Fruit fly (Drosophila melanogaster) S2 (cell line): ENCODE measurements around the gene hd.

Experiments
- CG8478 ChIP-seq: fragments of >200 bp; optimal IDR thresholded peaks from 2 replicates; lab custom pipeline; 2018
- CTCF ChIP-seq, 2 experiments: fragments of >200 bp; optimal IDR thresholded peaks; 2 replicates each; lab custom pipeline; 2018

Gene hd

dm6 chr3R:5374720-5375119 is at the start of gene hd, which contains the start of gene CG14667:
TSS of gene hd (minus strand) at chr3R:5374962.
TSS of gene CG14667 (plus strand) at chr3R:5375022.
- TF ChIP-seq CG8478 (lab: Kevin White, UChicago): no peak
- TF ChIP-seq CTCF (optimal IDR thresholded peaks at IDR 0.05; lab: Kevin White, UChicago): no peak

DNA sequence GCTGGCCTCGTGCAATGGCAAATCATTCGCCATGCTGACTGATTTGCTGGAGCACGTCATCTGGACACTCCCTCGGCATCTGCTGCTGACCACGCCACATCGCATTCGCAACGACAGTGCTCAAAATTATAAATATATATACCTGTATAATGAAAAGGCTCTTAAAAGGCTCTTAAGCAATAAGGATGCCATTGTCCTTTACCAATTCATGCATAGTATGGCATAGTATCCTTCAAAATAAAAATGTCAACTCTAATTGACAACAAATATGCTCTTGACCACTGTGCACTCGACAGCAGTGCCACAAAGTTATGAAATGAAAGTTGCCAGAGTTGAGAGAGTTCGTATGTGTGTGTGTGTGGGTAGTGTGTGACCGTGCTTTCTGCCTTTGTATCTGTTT is 47.4 kb upstream of the hd start:
- no peak for TF ChIP-seq CG8478 (lab: Kevin White, UChicago)
- no peak for TF ChIP-seq CTCF (optimal IDR thresholded peaks at IDR 0.05; lab: Kevin White, UChicago)

dm6 chr3R:5420454-5420853 is 45.7 kb upstream of the hd start:
- no peak for TF ChIP-seq CTCF (optimal IDR thresholded peaks at IDR 0.05; lab: Kevin White, UChicago)
- TF ChIP-seq CG8478 (lab: Kevin White, UChicago): no peak

- TF ChIP-seq CG8478 (lab: Kevin White, UChicago): no peak
- TF ChIP-seq CTCF (optimal IDR thresholded peaks at IDR 0.05; lab: Kevin White, UChicago): no peak
Measured at dm6 chr3R:5414147-5414748, 39.5 kb upstream of the hd start, which contains the start of gene CG14669. TSS of gene CG14669 (plus strand) at chr3R:5414527.

DNA sequence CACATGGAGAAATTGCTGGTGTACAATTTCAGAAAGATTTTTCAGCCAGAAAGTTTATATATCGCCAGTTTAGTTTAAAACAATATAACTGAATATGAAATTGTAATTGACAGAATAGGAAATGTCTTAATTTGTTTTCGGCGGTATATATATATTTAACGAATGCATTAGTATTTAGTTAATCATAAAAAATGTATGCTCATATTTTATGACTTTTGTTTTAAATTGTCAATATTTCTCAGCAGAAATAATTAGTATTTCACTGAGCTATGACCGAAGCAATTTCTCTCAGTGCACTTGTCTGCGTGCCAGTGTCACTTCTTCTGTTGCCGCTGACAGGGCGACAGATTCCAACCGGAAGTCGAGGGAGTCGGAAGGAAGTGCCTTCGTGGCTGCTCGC is 38.2 kb upstream of the hd start:
- no peak for TF ChIP-seq CG8478 (lab: Kevin White, UChicago)
- no peak for TF ChIP-seq CTCF (optimal IDR thresholded peaks at IDR 0.05; lab: Kevin White, UChicago)

dm6 chr3R:5412306-5412705 is 37.5 kb upstream of the hd start, which contains the start of gene Orco:
TSS of gene Orco (minus strand) at chr3R:5412406.
- TF ChIP-seq CG8478 (lab: Kevin White, UChicago): no peak
- TF ChIP-seq CTCF (optimal IDR thresholded peaks at IDR 0.05; lab: Kevin White, UChicago): no peak

- TF ChIP-seq CG8478 (lab: Kevin White, UChicago): no peak
Measured at dm6 chr3R:5403963-5404362, 29.2 kb upstream of the hd start, which contains the start of gene CG2663. TSS of gene CG2663 (minus strand) at chr3R:5404135.

DNA sequence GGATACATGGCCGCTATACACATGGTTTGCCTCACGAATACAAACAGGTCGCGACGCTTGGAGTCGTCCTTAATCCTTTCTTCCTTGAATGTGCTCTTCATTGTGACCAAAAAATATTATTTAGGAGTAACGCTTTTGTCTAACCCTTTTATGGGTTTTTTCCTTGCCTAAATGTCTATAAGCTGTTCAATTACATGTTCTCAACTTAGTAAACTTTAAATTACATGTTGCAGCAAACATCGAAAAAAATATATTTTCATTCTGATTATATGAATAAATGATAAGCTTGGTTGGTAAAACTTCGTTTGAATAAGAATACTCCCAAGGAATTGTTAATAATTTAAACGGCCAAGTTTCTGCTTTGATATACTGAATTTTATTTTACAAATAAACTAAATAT is 24.3 kb upstream of the hd start, which contains the start of gene Or83a:
Gene Or83a, minus strand, starts transcription at position 101 of the 400 bp plus-strand sequence.
- TF ChIP-seq CTCF (optimal IDR thresholded peaks at IDR 0.05; lab: Kevin White, UChicago) (no peak), CG8478 (lab: Kevin White, UChicago) (no peak)

- no peak for TF ChIP-seq CTCF (optimal IDR thresholded peaks at IDR 0.05; lab: Kevin White, UChicago)
- no peak for TF ChIP-seq CG8478 (lab: Kevin White, UChicago)
Measured at dm6 chr3R:5395210-5395609, 20.4 kb upstream of the hd start.

- TF ChIP-seq CG8478 (lab: Kevin White, UChicago) (no peak), CTCF (optimal IDR thresholded peaks at IDR 0.05; lab: Kevin White, UChicago) (no peak)
Measured at dm6 chr3R:5393742-5394391, 19.1 kb upstream of the hd start, which contains the start of gene CG1172. TSS of gene CG1172 (plus strand) at chr3R:5393922.

DNA sequence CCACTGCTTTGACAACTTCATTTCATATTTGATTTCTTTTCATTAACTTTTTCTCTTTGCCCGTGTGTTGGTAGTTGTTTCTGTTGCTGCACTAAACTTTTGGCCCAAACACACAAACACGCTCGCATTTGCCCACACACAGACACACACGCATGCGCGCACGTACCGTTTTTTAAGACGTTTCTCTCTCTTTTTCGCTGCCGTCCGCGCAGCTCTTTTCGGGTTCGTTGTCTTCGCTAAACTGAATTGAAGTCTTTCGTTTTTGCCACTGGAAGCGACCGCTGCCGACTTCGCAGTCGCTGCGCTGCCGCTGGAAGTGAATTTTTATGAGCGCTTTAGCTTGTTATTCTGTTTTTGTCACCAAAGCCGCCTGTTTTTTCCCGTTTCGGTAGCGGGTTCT is 17.9 kb upstream of the hd start, which contains the start of gene kkv:
Gene kkv, minus strand, starts transcription at position 246 of the 400 bp plus-strand sequence.
- no peak for TF ChIP-seq CG8478 (lab: Kevin White, UChicago)
- no peak for TF ChIP-seq CTCF (optimal IDR thresholded peaks at IDR 0.05; lab: Kevin White, UChicago)

DNA sequence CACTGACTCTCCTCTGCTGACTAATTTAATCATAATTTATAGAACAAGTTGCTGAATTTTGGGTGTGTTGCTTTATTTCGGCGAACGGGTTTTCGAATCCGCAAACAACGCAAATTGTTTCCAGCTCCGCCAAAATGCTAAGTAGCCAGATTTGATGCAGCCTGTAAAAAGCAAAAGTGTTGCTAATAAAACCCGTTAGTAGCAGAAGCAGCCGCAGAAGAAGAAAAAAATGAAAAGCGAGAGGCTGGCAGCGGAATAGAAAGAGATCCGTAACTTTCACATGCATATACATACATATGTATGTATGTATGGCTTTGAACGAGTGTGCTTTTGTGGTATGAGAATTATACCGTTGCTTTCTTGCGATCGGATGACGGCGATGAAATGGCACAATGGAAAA is 17.3 kb upstream of the hd start:
- TF ChIP-seq CTCF (optimal IDR thresholded peaks at IDR 0.05; lab: Kevin White, UChicago): no peak
- no peak for TF ChIP-seq CG8478 (lab: Kevin White, UChicago)

- TF ChIP-seq CG8478 (lab: Kevin White, UChicago) (no peak), CTCF (optimal IDR thresholded peaks at IDR 0.05; lab: Kevin White, UChicago) (no peak)
Measured at dm6 chr3R:5390095-5390663, 15.4 kb upstream of the hd start.

dm6 chr3R:5389435-5389834 is 14.7 kb upstream of the hd start:
- TF ChIP-seq CG8478 (lab: Kevin White, UChicago) (no peak), CTCF (optimal IDR thresholded peaks at IDR 0.05; lab: Kevin White, UChicago) (no peak)

dm6 chr3R:5389034-5389433 is 14.3 kb upstream of the hd start:
- TF ChIP-seq CG8478 (lab: Kevin White, UChicago) (no peak), CTCF (optimal IDR thresholded peaks at IDR 0.05; lab: Kevin White, UChicago) (no peak)
